Worm (Caenorhabditis elegans) whole organism, L3 larva: ENCODE data around the gene T12G3.4.

Experiments
- ama-1 ChIP-seq: fragments of 150-350 bp; optimal IDR thresholded peaks from 2 replicates; lab custom pipeline; 2018
- ceh-16 ChIP-seq: sonication (generic microtip); optimal IDR thresholded peaks from 2 replicates; lab custom pipeline; 2017; ENCODE audit warnings: missing biosample characterization, missing genetic modification characterization

ce11 chrIV:12057508-12057907 lies 9.5 kb downstream of the T12G3.4 start, which contains the start of gene K08E4.3:
- no peak for TF ChIP-seq ceh-16
- TF ChIP-seq ama-1 (lab: Kevin White, UChicago): no peak
